Worm (Caenorhabditis elegans) whole organism, mixed stage, embryonic: ENCODE results near the gene H20J04.4.

Source experiments
- ces-1 ChIP-seq: fragments of 150-350 bp; optimal IDR thresholded peaks from 2 replicates; lab custom pipeline; 2014; ENCODE audit warnings: missing biosample characterization, missing genetic modification reagents, missing genetic modification characterization
- sem-2 ChIP-seq: fragments of 200-800 bp; sonication (Bioruptor generic); optimal IDR thresholded peaks from 2 replicates; lab custom pipeline; 2018; ENCODE audit warnings: mild to moderate bottlenecking, missing genetic modification characterization, missing compliant biosample characterization

H20J04.4 gene

DNA sequence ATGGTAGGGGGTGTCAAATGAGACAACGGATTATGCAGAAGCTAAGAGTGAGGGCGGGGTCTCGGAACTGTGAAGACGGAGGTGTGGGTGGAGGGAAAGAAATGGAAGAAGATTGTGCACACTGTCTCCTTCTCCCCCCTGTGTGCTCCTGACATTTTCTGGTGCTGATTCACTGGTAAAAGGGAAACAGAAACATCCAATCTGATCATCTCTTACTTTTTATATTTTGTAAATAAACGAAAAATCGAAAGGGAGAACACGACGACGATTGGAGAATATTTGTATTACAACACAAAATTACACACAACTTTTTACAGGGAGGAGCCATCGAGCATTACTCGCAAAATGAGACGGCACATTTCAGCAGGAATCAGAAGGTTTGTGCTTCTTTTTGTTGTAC is 54.5 kb downstream of the H20J04.4 start, which contains the start of gene fkh-6:
Gene fkh-6 (minus strand): TSS at position 101 of the 400 bp plus-strand sequence.
- TF ChIP-seq sem-2 (GFP tag; lab: Kevin White, UChicago) (no peak), ces-1 (GFP tag; lab: Kevin White, UChicago) (no peak)
